Fruit fly (Drosophila melanogaster) whole organism, embryonic: ENCODE data around the gene slmo.
A peak's percentile ranks its signal among the peaks of the same experiment; 100 is the strongest.

Experiments used
- Adf1 ChIP-seq: fragments of 200-800 bp; sonication (Bioruptor generic); IDR thresholded peaks from 2 replicates; pipeline ENCODE4 v1.3.6; 2022; ENCODE audit warnings: missing biosample characterization, missing genetic modification characterization
- Atf-2 ChIP-seq: fragments of 200-800 bp; sonication (Bioruptor generic); optimal IDR thresholded peaks from 2 replicates; lab custom pipeline; 2016; ENCODE audit warnings: missing biosample characterization, missing genetic modification characterization
- C15 ChIP-seq: fragments of 200-800 bp; sonication (Bioruptor generic); IDR thresholded peaks from 3 replicates; pipeline ENCODE4 v1.3.6; 2022; ENCODE audit warnings: missing biosample characterization, missing genetic modification characterization
- CG10979 ChIP-seq: fragments of 200-800 bp; sonication (Bioruptor generic); optimal IDR thresholded peaks from 2 replicates; lab custom pipeline; 2018; ENCODE audit warnings: missing biosample characterization, mild to moderate bottlenecking, missing genetic modification characterization, moderate library complexity
- CG11695 ChIP-seq: fragments of 200-800 bp; sonication (Bioruptor generic); IDR thresholded peaks from 3 replicates; pipeline ENCODE4 v1.3.6; 2022; ENCODE audit warnings: missing biosample characterization, missing genetic modification characterization
- CG11723 ChIP-seq: fragments of 200-800 bp; sonication (Bioruptor generic); optimal IDR thresholded peaks from 2 replicates; lab custom pipeline; 2017; ENCODE audit warnings: missing biosample characterization, mild to moderate bottlenecking, missing genetic modification characterization
- CG1233 ChIP-seq: fragments of 200-800 bp; sonication (Bioruptor generic); optimal IDR thresholded peaks from 4 replicates; lab custom pipeline; 2018; ENCODE audit warnings: missing biosample characterization, mild to moderate bottlenecking, missing genetic modification characterization
- CG1792 ChIP-seq: fragments of 200-800 bp; sonication (Bioruptor generic); optimal IDR thresholded peaks from 2 replicates; lab custom pipeline; 2016; ENCODE audit warnings: missing biosample characterization, missing genetic modification characterization
- CG18011 ChIP-seq: fragments of 200-800 bp; sonication (Bioruptor generic); optimal IDR thresholded peaks from 2 replicates; lab custom pipeline; 2017; ENCODE audit warnings: missing biosample characterization, missing genetic modification characterization, mild to moderate bottlenecking, moderate library complexity, missing genotype
- CG2678 ChIP-seq: fragments of 200-800 bp; sonication (Bioruptor generic); optimal IDR thresholded peaks from 3 replicates; lab custom pipeline; 2019; ENCODE audit warnings: missing biosample characterization, mild to moderate bottlenecking, missing genetic modification characterization, moderate library complexity
- CG3281 ChIP-seq: fragments of 200-800 bp; sonication (Bioruptor generic); optimal IDR thresholded peaks from 3 replicates; lab custom pipeline; 2017; ENCODE audit warnings: missing biosample characterization, mild to moderate bottlenecking, missing genetic modification characterization
- CG3407 ChIP-seq: fragments of 200-800 bp; sonication (Bioruptor generic); optimal IDR thresholded peaks from 2 replicates; lab custom pipeline; 2018; ENCODE audit warnings: missing biosample characterization, mild to moderate bottlenecking, missing genetic modification characterization
- CG34376 ChIP-seq: fragments of 200-800 bp; sonication (Bioruptor generic); optimal IDR thresholded peaks from 2 replicates; lab custom pipeline; 2018; ENCODE audit warnings: missing biosample characterization, mild to moderate bottlenecking, missing genetic modification characterization
- CG4328 ChIP-seq: fragments of 200-800 bp; sonication (Bioruptor generic); optimal IDR thresholded peaks from 3 replicates; lab custom pipeline; 2017; ENCODE audit warnings: missing biosample characterization, missing genetic modification reagents, missing genetic modification characterization
- CG5245 ChIP-seq: fragments of 200-800 bp; sonication (Bioruptor generic); optimal IDR thresholded peaks from 3 replicates; lab custom pipeline; 2016; ENCODE audit warnings: missing biosample characterization, missing genetic modification characterization
- CG5953 ChIP-seq: fragments of 200-800 bp; sonication (Bioruptor generic); IDR thresholded peaks from 2 replicates; pipeline ENCODE4 v1.3.6; 2022; ENCODE audit warnings: missing biosample characterization, missing genetic modification characterization
- CG7987 ChIP-seq: fragments of 200-800 bp; sonication (Bioruptor generic); optimal IDR thresholded peaks from 2 replicates; lab custom pipeline; 2018; ENCODE audit warnings: missing biosample characterization, mild to moderate bottlenecking, missing genetic modification characterization, moderate library complexity
- CG8944 ChIP-seq: fragments of 200-800 bp; sonication (Bioruptor generic); optimal IDR thresholded peaks from 3 replicates; lab custom pipeline; 2016; ENCODE audit warnings: missing biosample characterization, missing genetic modification characterization
- D19A ChIP-seq: fragments of 200-800 bp; optimal IDR thresholded peaks from 3 replicates; lab custom pipeline; 2019; ENCODE audit warnings: missing biosample characterization, mild to moderate bottlenecking, missing genetic modification characterization, moderate library complexity
- Hr78 ChIP-seq, 2 experiments: fragments of 200-800 bp in 1 of 2; fragments of >200 bp in 1 of 2; sonication (Bioruptor generic) in 1 of 2; optimal IDR thresholded peaks; 2 replicates each; lab custom pipeline; 2017 to 2019; ENCODE audit warnings: missing biosample characterization in 2 of 2, missing genetic modification characterization in 2 of 2, mild to moderate bottlenecking in 1 of 2, moderate library complexity in 1 of 2
- Med ChIP-seq: fragments of 200-800 bp; sonication (Bioruptor generic); peaks from one replicate; lab custom pipeline; 2016; ENCODE audit warnings: missing biosample characterization, missing genetic modification characterization, mild to moderate bottlenecking, inconsistent platforms, moderate library complexity
- Meics ChIP-seq: fragments of 200-800 bp; sonication (Bioruptor generic); optimal IDR thresholded peaks from 2 replicates; lab custom pipeline; 2017; ENCODE audit warnings: missing biosample characterization, mild to moderate bottlenecking, missing genetic modification characterization
- NFAT ChIP-seq: fragments of 200-800 bp; sonication (Bioruptor generic); IDR thresholded peaks from 2 replicates; pipeline ENCODE4 v1.3.6; 2022; ENCODE audit warnings: missing biosample characterization, missing genetic modification characterization
- NK7.1 ChIP-seq: fragments of 200-800 bp; sonication (Bioruptor generic); optimal IDR thresholded peaks from 3 replicates; lab custom pipeline; 2016; ENCODE audit warnings: missing biosample characterization, missing genetic modification characterization
- Nf-YC ChIP-seq: fragments of 200-800 bp; optimal IDR thresholded peaks from 3 replicates; lab custom pipeline; 2019; ENCODE audit warnings: missing biosample characterization, mild to moderate bottlenecking, missing genetic modification characterization, moderate library complexity
- Side ChIP-seq: fragments of 200-800 bp; sonication (Bioruptor generic); optimal IDR thresholded peaks from 2 replicates; lab custom pipeline; 2016; ENCODE audit warnings: missing biosample characterization, missing genetic modification characterization
- Stat92E ChIP-seq, 3 experiments: fragments of >200 bp in 2 of 3; fragments of 200-800 bp in 1 of 3; sonication (Bioruptor generic) in 1 of 3; optimal IDR thresholded peaks; 2 replicates each; lab custom pipeline; 2017 to 2019; ENCODE audit warnings: missing biosample characterization in 3 of 3, missing genetic modification characterization in 3 of 3, mild to moderate bottlenecking in 1 of 3, moderate library complexity in 1 of 3
- Xrp1 ChIP-seq: fragments of 200-800 bp; sonication (Bioruptor generic); IDR thresholded peaks from 2 replicates; pipeline ENCODE4 v1.3.6; 2022; ENCODE audit warnings: missing biosample characterization, missing genetic modification characterization
- ato ChIP-seq: fragments of 200-800 bp; sonication (Bioruptor generic); IDR thresholded peaks from 2 replicates; pipeline ENCODE4 v1.3.6; 2022; ENCODE audit warnings: missing biosample characterization, missing genetic modification characterization; ENCODE audit not compliant: partially characterized antibody
- chif ChIP-seq, 2 experiments: fragments of 200-800 bp; sonication (Bioruptor generic); optimal IDR thresholded peaks; 3 replicates each; lab custom pipeline; 2016; ENCODE audit warnings: missing biosample characterization in 2 of 2, missing genetic modification characterization in 2 of 2
- crp ChIP-seq, 2 experiments: fragments of 200-800 bp; sonication (Bioruptor generic); optimal IDR thresholded peaks; 2 replicates in 1 of 2; 3 replicates in 1 of 2; lab custom pipeline; 2017; ENCODE audit warnings: missing biosample characterization in 2 of 2, missing genetic modification characterization in 2 of 2, mild to moderate bottlenecking in 1 of 2, moderate library complexity in 1 of 2
- dmrt99B ChIP-seq: fragments of 200-800 bp; sonication (Bioruptor generic); optimal IDR thresholded peaks from 2 replicates; lab custom pipeline; 2018; ENCODE audit warnings: missing biosample characterization, mild to moderate bottlenecking, missing genetic modification characterization, moderate library complexity
- dpn ChIP-seq, 2 experiments: fragments of 200-800 bp; sonication (Bioruptor generic); optimal IDR thresholded peaks; 3 replicates each; lab custom pipeline; 2016; ENCODE audit warnings: missing biosample characterization in 2 of 2, missing genetic modification characterization in 2 of 2
- dysf ChIP-seq: fragments of 200-800 bp; sonication (Bioruptor generic); IDR thresholded peaks from 3 replicates; pipeline ENCODE4 v1.3.6; 2022; ENCODE audit warnings: missing biosample characterization, missing genetic modification characterization
- ems ChIP-seq: fragments of 200-800 bp; sonication (Bioruptor generic); optimal IDR thresholded peaks from 3 replicates; lab custom pipeline; 2016; ENCODE audit warnings: missing biosample characterization, missing genetic modification characterization
- fd102C ChIP-seq: fragments of 200-800 bp; sonication (Bioruptor generic); optimal IDR thresholded peaks from 2 replicates; lab custom pipeline; 2018; ENCODE audit warnings: missing biosample characterization, mild to moderate bottlenecking, missing genetic modification characterization, moderate library complexity
- fd96Cb ChIP-seq: fragments of 200-800 bp; sonication (Bioruptor generic); optimal IDR thresholded peaks from 2 replicates; lab custom pipeline; 2018; ENCODE audit warnings: missing biosample characterization, mild to moderate bottlenecking, missing genetic modification characterization, moderate library complexity
- ftz-f1 ChIP-seq: fragments of 200-800 bp; sonication (Bioruptor generic); optimal IDR thresholded peaks from 2 replicates; lab custom pipeline; 2016; ENCODE audit warnings: missing biosample characterization, missing genetic modification characterization
- her ChIP-seq: fragments of 200-800 bp; sonication (Bioruptor generic); optimal IDR thresholded peaks from 2 replicates; lab custom pipeline; 2016; ENCODE audit warnings: missing biosample characterization, missing genetic modification characterization
- hkb ChIP-seq, 2 experiments: fragments of 200-800 bp in 1 of 2; fragments of >200 bp in 1 of 2; sonication (Bioruptor generic) in 1 of 2; IDR thresholded peaks in 1 of 2; optimal IDR thresholded peaks in 1 of 2; 2 replicates each; pipeline versions ENCODE4 v1.3.6 to Lab custom; 2017 to 2022; ENCODE audit warnings: missing biosample characterization in 1 of 2, missing genetic modification characterization in 1 of 2
- kay ChIP-seq: fragments of 200-800 bp; sonication (Bioruptor generic); optimal IDR thresholded peaks from 2 replicates; lab custom pipeline; 2016; ENCODE audit warnings: missing biosample characterization, missing genetic modification characterization
- lbe ChIP-seq: fragments of 200-800 bp; sonication (Bioruptor generic); optimal IDR thresholded peaks from 2 replicates; lab custom pipeline; 2016; ENCODE audit warnings: missing biosample characterization, mild to moderate bottlenecking, missing genetic modification characterization
- mam ChIP-seq: fragments of 200-800 bp; sonication (Bioruptor generic); optimal IDR thresholded peaks from 3 replicates; lab custom pipeline; 2016; ENCODE audit warnings: missing biosample characterization, missing genetic modification characterization
- shn ChIP-seq: fragments of 200-800 bp; sonication (Bioruptor generic); optimal IDR thresholded peaks from 3 replicates; lab custom pipeline; 2016; ENCODE audit warnings: missing biosample characterization, missing genetic modification characterization
- sob ChIP-seq: fragments of 200-800 bp; sonication (Bioruptor generic); IDR thresholded peaks from 2 replicates; pipeline ENCODE4 v1.3.6; 2022; ENCODE audit warnings: missing biosample characterization, missing genetic modification characterization
- tx ChIP-seq: fragments of 200-800 bp; sonication (Bioruptor generic); optimal IDR thresholded peaks from 2 replicates; lab custom pipeline; 2016; ENCODE audit warnings: missing biosample characterization, missing genetic modification characterization
- zen2 ChIP-seq: fragments of 200-800 bp; sonication (Bioruptor generic); IDR thresholded peaks from 3 replicates; pipeline ENCODE4 v1.3.6; 2022; ENCODE audit warnings: missing biosample characterization, missing genetic modification characterization; ENCODE audit not compliant: partially characterized antibody

slmo gene

DNA sequence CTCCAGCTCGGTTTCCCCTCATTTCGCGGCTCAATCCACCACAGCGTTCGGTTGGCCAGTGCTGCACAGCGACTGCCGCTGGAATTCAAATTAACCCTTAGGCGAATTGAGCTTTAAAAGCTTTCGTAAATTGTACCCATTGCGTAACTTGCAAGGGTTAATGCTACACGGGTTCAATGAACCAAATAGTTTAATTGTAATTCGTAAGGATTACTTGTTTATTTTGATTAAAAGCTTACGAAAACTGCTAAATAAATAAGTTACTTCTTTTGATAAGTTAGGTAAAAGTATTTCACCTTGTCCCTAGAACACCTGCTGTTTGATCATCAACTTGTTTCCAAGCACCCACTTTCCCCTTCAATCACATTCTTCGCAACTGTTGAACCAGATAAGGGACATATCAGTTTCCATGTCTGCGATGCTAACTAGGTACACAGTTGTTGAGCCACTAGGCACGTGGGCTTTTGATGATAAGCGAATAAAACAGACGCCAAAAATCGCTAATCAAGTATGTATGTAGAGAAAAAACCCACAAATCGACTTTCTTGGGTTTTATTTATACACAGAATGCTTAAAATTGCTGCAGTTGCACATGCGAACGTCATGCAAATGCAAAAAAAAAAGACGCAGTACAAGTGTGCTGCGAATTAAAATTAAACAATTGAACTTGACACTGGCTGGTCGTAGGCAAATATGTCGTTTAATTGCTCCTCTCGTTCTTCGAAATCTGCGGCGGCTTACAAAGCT is 2.4 kb downstream of the slmo start, which contains the start of gene Pfas (continued):
- TF ChIP-seq CG5245 (no peak), ems (GFP tag; lab: Kevin White, UChicago) (peak; percentile 41), Adf1 (GFP tag; lab: Robert Waterston, UW) (0 out of 2 replicates have a peak, but pooled peaks have one; percentile 34), fd102C (GFP tag; lab: Kevin White, UChicago) (no peak), hkb (optimal IDR thresholded peaks at IDR 0.05; lab: Kevin White, UChicago) (no peak), hkb (GFP tag; IDR thresholded peaks at IDR 0.05; lab: Robert Waterston, UW) (no peak; the same call in 1 of the 2 replicates), D19A (tag; lab: Kevin White, UChicago) (no peak), CG18011 (peak; percentile 56), CG2678 (peak; percentile 80), CG8944 (GFP tag; lab: Kevin White, UChicago) (peak; percentile 37), Med (GFP tag; lab: Kevin White, UChicago) (peak; percentile 96), Atf-2 (GFP tag; lab: Kevin White, UChicago) (peak; percentile 15), CG11723 (GFP tag; lab: Kevin White, UChicago) (no peak), CG3281 (GFP tag; lab: Kevin White, UChicago) (peak; percentile 73), mam (peak; percentile 67), Side (GFP tag; lab: Kevin White, UChicago) (peak; percentile 50), dpn (GFP tag; optimal IDR thresholded peaks at IDR 0.05; lab: Kevin White, UChicago) (peak; percentile 58 to 70), NFAT (GFP tag; lab: Robert Waterston, UW) (peak; percentile 54; the same call in 1 of the 2 replicates), Stat92E (GFP tag; optimal IDR thresholded peaks at IDR 0.05; lab: Kevin White, UChicago) (peak in 1 of 3 experiments; percentile 31), dysf (GFP tag; lab: Robert Waterston, UW) (peak; percentile 51; the same call in 2 of the 3 replicates), chif (GFP tag; optimal IDR thresholded peaks at IDR 0.05; lab: Kevin White, UChicago) (peak in 1 of 2 experiments; percentile 7), ftz-f1 (peak; percentile 65), CG3407 (peak; percentile 6), zen2 (GFP tag; lab: Robert Waterston, UW) (no peak), CG5953 (GFP tag; lab: Robert Waterston, UW) (no peak), ato (GFP tag; lab: Robert Waterston, UW) (no peak), lbe (GFP tag; lab: Kevin White, UChicago) (peak; percentile 35), CG1792 (GFP tag; lab: Kevin White, UChicago) (peak; percentile 57), CG4328 (peak; percentile 27), CG34376 (peak; percentile 83), dmrt99B (no peak), CG1233 (GFP tag; lab: Kevin White, UChicago) (peak; percentile 54), Meics (GFP tag; lab: Kevin White, UChicago) (peak; percentile 75), fd96Cb (tag; lab: Kevin White, UChicago) (no peak), crp (GFP tag; optimal IDR thresholded peaks at IDR 0.05; lab: Kevin White, UChicago) (peak in 1 of 2 experiments; percentile 19), sob (GFP tag; lab: Robert Waterston, UW) (peak; percentile 62; the same call in 1 of the 2 replicates), Hr78 (GFP tag; optimal IDR thresholded peaks at IDR 0.05; lab: Kevin White, UChicago) (peak in 1 of 2 experiments; percentile 41), Nf-YC (tag; lab: Kevin White, UChicago) (peak; percentile 76), kay (GFP tag; lab: Kevin White, UChicago) (peak; percentile 45), C15 (GFP tag; lab: Robert Waterston, UW) (no peak), CG11695 (GFP tag; lab: Robert Waterston, UW) (0 out of 3 replicates have a peak, but pooled peaks have one; percentile 21), shn (GFP tag; lab: Kevin White, UChicago) (peak; percentile 44), CG10979 (tag; lab: Kevin White, UChicago) (peak; percentile 22), her (GFP tag; lab: Kevin White, UChicago) (peak; percentile 72), NK7.1 (peak; percentile 41), CG7987 (peak; percentile 74), Xrp1 (GFP tag; lab: Robert Waterston, UW) (0 out of 2 replicates have a peak, but pooled peaks have one; percentile 53), tx (GFP tag; lab: Kevin White, UChicago) (peak; percentile 47)
